Fruit fly (Drosophila melanogaster) whole organism, embryonic: ENCODE data around the gene CG9674.

Source experiments
- Abd-B ChIP-seq: fragments of 200-800 bp; sonication (Bioruptor generic); optimal IDR thresholded peaks from 2 replicates; lab custom pipeline; 2018; ENCODE audit warnings: missing biosample characterization, mild to moderate bottlenecking, missing genetic modification characterization, moderate library complexity
- Atf3 ChIP-seq: fragments of 200-800 bp; sonication (Bioruptor generic); optimal IDR thresholded peaks from 3 replicates; lab custom pipeline; 2016; ENCODE audit warnings: missing biosample characterization, missing genetic modification characterization
- Atf6 ChIP-seq: fragments of 200-800 bp; sonication (Bioruptor generic); IDR thresholded peaks from 2 replicates; pipeline ENCODE4 v1.3.6; 2022; ENCODE audit warnings: missing biosample characterization, missing genetic modification characterization
- B-H1 ChIP-seq: fragments of 200-800 bp; sonication (Bioruptor generic); IDR thresholded peaks from 3 replicates; pipeline ENCODE4 v1.3.6; 2022; ENCODE audit warnings: missing biosample characterization, missing genetic modification characterization
- Bdp1 ChIP-seq: fragments of 200-800 bp; sonication (Bioruptor generic); optimal IDR thresholded peaks from 3 replicates; lab custom pipeline; 2016; ENCODE audit warnings: missing biosample characterization, missing genetic modification characterization
- CG10209 ChIP-seq: fragments of 200-800 bp; sonication (Bioruptor generic); optimal IDR thresholded peaks from 3 replicates; lab custom pipeline; 2017; ENCODE audit warnings: missing biosample characterization, mild to moderate bottlenecking, missing genetic modification characterization, missing genetic modification reagents
- CG1024 ChIP-seq: fragments of 200-800 bp; sonication (Bioruptor generic); IDR thresholded peaks from 2 replicates; pipeline ENCODE4 v1.3.6; 2022; ENCODE audit warnings: missing biosample characterization, missing genetic modification characterization
- CG10274 ChIP-seq: fragments of 200-800 bp; sonication (Bioruptor generic); optimal IDR thresholded peaks from 3 replicates; lab custom pipeline; 2017; ENCODE audit warnings: missing biosample characterization, mild to moderate bottlenecking, missing genetic modification characterization
- CG10366 ChIP-seq: fragments of 200-800 bp; sonication (Bioruptor generic); IDR thresholded peaks from 2 replicates; pipeline ENCODE4 v1.3.6; 2022; ENCODE audit warnings: missing biosample characterization, missing genetic modification characterization
- CG10959 ChIP-seq: fragments of 200-800 bp; sonication (Bioruptor generic); IDR thresholded peaks from 2 replicates; pipeline ENCODE4 v1.3.6; 2022; ENCODE audit warnings: missing biosample characterization, missing genetic modification characterization
- CG10979 ChIP-seq: fragments of 200-800 bp; sonication (Bioruptor generic); optimal IDR thresholded peaks from 2 replicates; lab custom pipeline; 2018; ENCODE audit warnings: missing biosample characterization, mild to moderate bottlenecking, missing genetic modification characterization, moderate library complexity
- CG12391 ChIP-seq: fragments of 200-800 bp; sonication (Bioruptor generic); optimal IDR thresholded peaks from 3 replicates; lab custom pipeline; 2018; ENCODE audit warnings: missing biosample characterization, mild to moderate bottlenecking, missing genetic modification characterization, moderate library complexity
- CG14965 ChIP-seq: fragments of 200-800 bp; sonication (Bioruptor generic); optimal IDR thresholded peaks from 2 replicates; lab custom pipeline; 2016; ENCODE audit warnings: missing biosample characterization, missing genetic modification characterization, borderline replicate concordance
- CG2116 ChIP-seq: fragments of 200-800 bp; sonication (Bioruptor generic); optimal IDR thresholded peaks from 3 replicates; lab custom pipeline; 2018; ENCODE audit warnings: missing biosample characterization, mild to moderate bottlenecking, missing genetic modification characterization
- CG31388 ChIP-seq: fragments of 200-800 bp; sonication (Bioruptor generic); optimal IDR thresholded peaks from 2 replicates; lab custom pipeline; 2016; ENCODE audit warnings: missing biosample characterization, missing genetic modification characterization
- CG4820 ChIP-seq: fragments of 200-800 bp; sonication (Bioruptor generic); optimal IDR thresholded peaks from 3 replicates; lab custom pipeline; 2016; ENCODE audit warnings: missing biosample characterization, missing genetic modification characterization
- CG6254 ChIP-seq: fragments of 200-800 bp; sonication (Bioruptor generic); optimal IDR thresholded peaks from 3 replicates; lab custom pipeline; 2017; ENCODE audit warnings: mild to moderate bottlenecking, missing biosample characterization, missing genetic modification reagents, missing genetic modification characterization
- CG7271 ChIP-seq: fragments of 200-800 bp; sonication (Bioruptor generic); optimal IDR thresholded peaks from 2 replicates; lab custom pipeline; 2018; ENCODE audit warnings: missing biosample characterization, mild to moderate bottlenecking, missing genetic modification characterization, moderate library complexity
- CG9876 ChIP-seq: fragments of 200-800 bp; sonication (Bioruptor generic); optimal IDR thresholded peaks from 2 replicates; lab custom pipeline; 2016; ENCODE audit warnings: missing biosample characterization, missing genetic modification characterization
- Hand ChIP-seq: fragments of 200-800 bp; sonication (Bioruptor generic); optimal IDR thresholded peaks from 2 replicates; lab custom pipeline; 2017; ENCODE audit warnings: mild to moderate bottlenecking, missing biosample characterization, missing genetic modification reagents, missing genetic modification characterization
- Hey ChIP-seq: fragments of 200-800 bp; sonication (Bioruptor generic); optimal IDR thresholded peaks from 3 replicates; lab custom pipeline; 2018; ENCODE audit warnings: missing biosample characterization, mild to moderate bottlenecking, missing genetic modification characterization
- MESR4 ChIP-seq: fragments of 200-800 bp; sonication (Bioruptor generic); optimal IDR thresholded peaks from 2 replicates; lab custom pipeline; 2018; ENCODE audit warnings: missing biosample characterization, mild to moderate bottlenecking, missing genetic modification characterization, moderate library complexity
- Meics ChIP-seq: fragments of 200-800 bp; sonication (Bioruptor generic); optimal IDR thresholded peaks from 2 replicates; lab custom pipeline; 2017; ENCODE audit warnings: missing biosample characterization, mild to moderate bottlenecking, missing genetic modification characterization
- NC2β ChIP-seq: fragments of 200-800 bp; sonication (Bioruptor generic); optimal IDR thresholded peaks from 2 replicates; lab custom pipeline; 2016; ENCODE audit warnings: missing biosample characterization, missing genetic modification characterization
- Nf-YA ChIP-seq: fragments of 200-800 bp; sonication (Bioruptor generic); IDR thresholded peaks from 2 replicates; pipeline ENCODE4 v1.3.6; 2022; ENCODE audit warnings: missing biosample characterization, missing genetic modification characterization
- Nf-YC ChIP-seq: fragments of 200-800 bp; optimal IDR thresholded peaks from 3 replicates; lab custom pipeline; 2019; ENCODE audit warnings: missing biosample characterization, mild to moderate bottlenecking, missing genetic modification characterization, moderate library complexity
- Taf1 ChIP-seq: fragments of 200-800 bp; sonication (Bioruptor generic); IDR thresholded peaks from 2 replicates; pipeline ENCODE4 v1.3.6; 2022; ENCODE audit warnings: missing biosample characterization, missing genetic modification characterization
- Vsx1 ChIP-seq: fragments of 200-800 bp; sonication (Bioruptor generic); optimal IDR thresholded peaks from 2 replicates; lab custom pipeline; 2017; ENCODE audit warnings: missing biosample characterization, mild to moderate bottlenecking, missing genetic modification characterization, missing genetic modification reagents
- ara ChIP-seq: fragments of 200-800 bp; sonication (Bioruptor generic); IDR thresholded peaks from 2 replicates; pipeline ENCODE4 v1.3.6; 2022; ENCODE audit warnings: missing biosample characterization, missing genetic modification characterization
- ase ChIP-seq: fragments of 200-800 bp; sonication (Bioruptor generic); IDR thresholded peaks from 3 replicates; pipeline ENCODE4 v1.3.6; 2022; ENCODE audit warnings: missing biosample characterization, missing genetic modification characterization
- cato ChIP-seq: fragments of 200-800 bp; sonication (Bioruptor generic); optimal IDR thresholded peaks from 2 replicates; lab custom pipeline; 2016; ENCODE audit warnings: missing biosample characterization, missing genetic modification characterization, borderline replicate concordance
- crp ChIP-seq, 2 experiments: fragments of 200-800 bp; sonication (Bioruptor generic); optimal IDR thresholded peaks; 2 replicates in 1 of 2; 3 replicates in 1 of 2; lab custom pipeline; 2017; ENCODE audit warnings: missing biosample characterization in 2 of 2, missing genetic modification characterization in 2 of 2, mild to moderate bottlenecking in 1 of 2, moderate library complexity in 1 of 2
- dan ChIP-seq: fragments of 200-800 bp; sonication (Bioruptor generic); IDR thresholded peaks from 2 replicates; pipeline ENCODE4 v1.3.6; 2022; ENCODE audit warnings: missing biosample characterization, missing genetic modification characterization
- dati ChIP-seq: fragments of 200-800 bp; sonication (Bioruptor generic); IDR thresholded peaks from 2 replicates; pipeline ENCODE4 v1.3.6; 2022; ENCODE audit warnings: missing biosample characterization, missing genetic modification characterization
- fd64A ChIP-seq: fragments of 200-800 bp; sonication (Bioruptor generic); optimal IDR thresholded peaks from 3 replicates; lab custom pipeline; 2018; ENCODE audit warnings: missing biosample characterization, mild to moderate bottlenecking, missing genetic modification characterization
- gcm2 ChIP-seq: fragments of 200-800 bp; sonication (Bioruptor generic); optimal IDR thresholded peaks from 2 replicates; lab custom pipeline; 2016; ENCODE audit warnings: missing biosample characterization, missing genetic modification characterization
- gem ChIP-seq: fragments of 200-800 bp; sonication (Bioruptor generic); optimal IDR thresholded peaks from 2 replicates; lab custom pipeline; 2019; ENCODE audit warnings: missing biosample characterization, mild to moderate bottlenecking, missing genetic modification characterization, moderate library complexity
- hbn ChIP-seq: fragments of 200-800 bp; sonication (Bioruptor generic); IDR thresholded peaks from 2 replicates; pipeline ENCODE4 v1.3.6; 2022; ENCODE audit warnings: missing biosample characterization, missing genetic modification characterization; ENCODE audit not compliant: partially characterized antibody
- jing ChIP-seq: fragments of 200-800 bp; sonication (Bioruptor generic); optimal IDR thresholded peaks from 2 replicates; lab custom pipeline; 2018; ENCODE audit warnings: missing biosample characterization, mild to moderate bottlenecking, missing genetic modification characterization
- lov ChIP-seq, 2 experiments: fragments of 200-800 bp in 1 of 2; fragments of >200 bp in 1 of 2; sonication (Bioruptor generic) in 1 of 2; IDR thresholded peaks in 1 of 2; optimal IDR thresholded peaks in 1 of 2; 2 replicates in 1 of 2; 3 replicates in 1 of 2; pipeline versions ENCODE4 v1.3.6 to Lab custom; 2017 to 2022; ENCODE audit warnings: missing biosample characterization in 1 of 2, missing genetic modification characterization in 1 of 2
- pnt ChIP-seq: fragments of 200-800 bp; sonication (Bioruptor generic); optimal IDR thresholded peaks from 3 replicates; lab custom pipeline; 2016; ENCODE audit warnings: missing biosample characterization, missing genetic modification characterization
- pzg ChIP-seq: fragments of 200-800 bp; sonication (Bioruptor generic); optimal IDR thresholded peaks from 3 replicates; lab custom pipeline; 2018; ENCODE audit warnings: missing biosample characterization, mild to moderate bottlenecking, missing genetic modification characterization, moderate library complexity
- rib ChIP-seq: fragments of 200-800 bp; sonication (Bioruptor generic); IDR thresholded peaks from 2 replicates; pipeline ENCODE4 v1.3.6; 2022; ENCODE audit warnings: missing biosample characterization, missing genetic modification characterization
- row ChIP-seq: fragments of 200-800 bp; sonication (Bioruptor generic); IDR thresholded peaks from 3 replicates; pipeline ENCODE4 v1.3.6; 2022; ENCODE audit warnings: missing biosample characterization, missing genetic modification characterization
- sens ChIP-seq: fragments of 200-800 bp; sonication (Bioruptor generic); peaks from one replicate; lab custom pipeline; 2016; ENCODE audit warnings: missing biosample characterization, missing genetic modification characterization
- tgo ChIP-seq: fragments of 200-800 bp; sonication (Bioruptor generic); IDR thresholded peaks from 3 replicates; pipeline ENCODE4 v1.3.6; 2022; ENCODE audit warnings: missing biosample characterization, missing genetic modification characterization
- ttk ChIP-seq: fragments of 200-800 bp; sonication (Bioruptor generic); IDR thresholded peaks from 2 replicates; pipeline ENCODE4 v2.1.2; 2022; ENCODE audit warnings: missing biosample characterization, missing genetic modification characterization
- yki ChIP-seq: fragments of >200 bp; optimal IDR thresholded peaks from 3 replicates; lab custom pipeline; 2018

CG9674 gene

DNA sequence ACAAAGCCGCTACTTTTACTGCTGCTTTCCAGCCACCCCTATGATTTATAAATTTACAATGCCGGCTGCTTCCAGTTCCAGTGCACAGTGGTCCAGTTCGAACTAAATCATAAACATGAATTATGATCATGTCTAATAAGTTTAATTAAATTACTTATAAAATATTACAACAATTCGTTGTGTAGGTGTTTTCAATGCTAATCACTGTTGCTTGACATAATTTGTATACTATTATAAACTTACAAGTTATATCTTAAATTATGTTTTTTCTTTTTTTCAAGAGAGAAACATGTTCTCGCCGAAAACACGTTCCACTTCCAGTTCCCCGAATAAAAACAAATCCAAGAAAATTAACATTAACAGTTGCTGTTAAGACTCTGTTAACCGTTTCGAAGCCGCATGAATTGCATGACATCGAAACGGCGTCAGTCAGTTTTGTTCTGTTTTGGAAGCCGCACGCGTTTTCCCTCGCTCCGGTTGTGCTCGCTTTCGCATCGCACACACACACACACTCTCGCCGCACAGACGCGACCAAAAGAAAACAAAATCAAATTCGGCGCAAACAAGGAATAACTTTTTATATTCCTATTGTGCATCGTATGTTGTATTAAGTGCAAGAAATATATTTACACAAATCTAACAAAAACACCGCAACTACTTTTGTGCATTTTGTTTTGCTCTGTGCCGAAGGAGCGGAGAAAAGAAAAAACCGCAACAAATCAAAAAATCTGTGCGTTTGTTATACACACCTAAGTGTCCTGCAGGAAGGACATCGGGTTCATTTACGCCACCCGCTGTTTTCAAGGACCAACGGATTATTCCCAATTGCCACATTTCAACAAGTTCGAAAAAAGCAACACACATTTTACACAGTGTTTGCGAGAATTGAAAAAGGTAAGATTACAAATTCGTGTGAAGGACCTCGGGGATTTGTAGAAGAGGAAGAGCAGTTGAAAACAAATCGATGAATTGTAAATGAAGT lies 41.6 kb downstream of the CG9674 start, which contains the start of gene Nrt (continued):
- no peak for TF ChIP-seq yki (lab: Kevin White, UChicago)
- TF ChIP-seq sens, result peak; percentile 75
- TF ChIP-seq Vsx1, result peak; percentile 56
- no peak for TF ChIP-seq CG10959 (GFP tag; lab: Robert Waterston, UW)
- TF ChIP-seq rib (GFP tag; lab: Robert Waterston, UW), result 0 out of 2 replicates have a peak, but pooled peaks have one; percentile 23
- no peak for TF ChIP-seq lov (optimal IDR thresholded peaks at IDR 0.05; lab: Kevin White, UChicago)
- TF ChIP-seq lov (GFP tag; IDR thresholded peaks at IDR 0.05; lab: Robert Waterston, UW), result 0 out of 3 replicates have a peak, but pooled peaks have one; percentile 64
- no peak for TF ChIP-seq cato (GFP tag; lab: Kevin White, UChicago)
- TF ChIP-seq Bdp1 (GFP tag; lab: Kevin White, UChicago), result no peak
- TF ChIP-seq B-H1 (GFP tag; lab: Robert Waterston, UW), result no peak
- no peak for TF ChIP-seq Hey
- no peak for TF ChIP-seq dan (GFP tag; lab: Robert Waterston, UW)
- TF ChIP-seq Nf-YA (GFP tag; lab: Robert Waterston, UW), result no peak
- no peak for TF ChIP-seq fd64A
- peak; percentile 8 for TF ChIP-seq CG4820 (GFP tag; lab: Kevin White, UChicago)
- TF ChIP-seq Hand (GFP tag; lab: Kevin White, UChicago), result peak; percentile 36
- TF ChIP-seq CG10979 (tag; lab: Kevin White, UChicago), result peak; percentile 69
- peak; percentile 82 for TF ChIP-seq CG12391 (tag; lab: Kevin White, UChicago)
- peak; percentile 1 for TF ChIP-seq MESR4 (GFP tag; lab: Kevin White, UChicago)
- TF ChIP-seq gem (tag; lab: Kevin White, UChicago), result peak; percentile 85
- peak; percentile 42 for TF ChIP-seq CG2116 (GFP tag; lab: Kevin White, UChicago)
- peak; percentile 87 for TF ChIP-seq row
- TF ChIP-seq Meics (GFP tag; lab: Kevin White, UChicago), result peak; percentile 67
- TF ChIP-seq Abd-B, result no peak
- TF ChIP-seq gcm2 (GFP tag; lab: Kevin White, UChicago), result no peak
- TF ChIP-seq hbn (GFP tag; lab: Robert Waterston, UW), result peak; percentile 20; the same call in 1 of the 2 replicates
- peak; percentile 68 for TF ChIP-seq ara (GFP tag; lab: Robert Waterston, UW)
- TF ChIP-seq CG10274 (GFP tag; lab: Kevin White, UChicago), result no peak
- TF ChIP-seq Atf3 (GFP tag; lab: Kevin White, UChicago), result no peak
- no peak for TF ChIP-seq CG7271 (tag; lab: Kevin White, UChicago)
- TF ChIP-seq Atf6 (GFP tag; lab: Robert Waterston, UW), result peak; percentile 64
- TF ChIP-seq CG10209 (GFP tag; lab: Kevin White, UChicago), result peak; percentile 41
- peak; percentile 69 for TF ChIP-seq Nf-YC (tag; lab: Kevin White, UChicago)
- peak; percentile 65; the same call in 1 of the 2 replicates for TF ChIP-seq ttk (GFP tag; lab: Robert Waterston, UW)
- no peak for TF ChIP-seq jing
- no peak for TF ChIP-seq crp (GFP tag; optimal IDR thresholded peaks at IDR 0.05; lab: Kevin White, UChicago)
- no peak for TF ChIP-seq CG1024
- no peak for TF ChIP-seq CG14965 (GFP tag; lab: Kevin White, UChicago)
- no peak for TF ChIP-seq dati (GFP tag; lab: Robert Waterston, UW)
- TF ChIP-seq NC2β, result no peak
- TF ChIP-seq ase, result peak; percentile 22; the same call in 1 of the 3 replicates
- TF ChIP-seq CG9876 (GFP tag; lab: Kevin White, UChicago), result no peak
- TF ChIP-seq CG31388, result no peak
- peak; percentile 44; the same call in 1 of the 3 replicates for TF ChIP-seq tgo (GFP tag; lab: Robert Waterston, UW)
- no peak for TF ChIP-seq pzg (GFP tag; lab: Kevin White, UChicago)
- no peak for TF ChIP-seq pnt
- peak; percentile 41 for TF ChIP-seq CG6254
- peak; percentile 54 for TF ChIP-seq CG10366 (GFP tag; lab: Robert Waterston, UW)
- peak; percentile 49; the same call in 1 of the 2 replicates for TF ChIP-seq Taf1 (GFP tag; lab: Robert Waterston, UW)
